Worm (Caenorhabditis elegans): ENCODE measurements around the gene K02F3.2.

K02F3.2 gene

ce11 chrIII:845485-845884, at the start of gene K02F3.2:
TSS of gene K02F3.2 (plus strand) at chrIII:845841.
- no peak for TF ChIP-seq ceh-8 (GFP tag; optimal IDR thresholded peaks at IDR 0.05)
- TF ChIP-seq nhr-237 (tag; optimal IDR thresholded peaks at IDR 0.05) = no peak
- TF ChIP-seq nhr-71 (tag; optimal IDR thresholded peaks at IDR 0.05) = peak; percentile 70
- TF ChIP-seq fkh-8 (tag; optimal IDR thresholded peaks at IDR 0.05) = peak; percentile 12
- peak in 1 of 2 experiments; percentile 43 for TF ChIP-seq mdl-1 (tag; optimal IDR thresholded peaks at IDR 0.05)
- TF ChIP-seq ceh-82 (tag; optimal IDR thresholded peaks at IDR 0.05) = peak in 1 of 3 experiments; percentile 25
- TF ChIP-seq nhr-85 (tag) = peak; percentile 78
- TF ChIP-seq lin-35 (GFP tag; optimal IDR thresholded peaks at IDR 0.05) = peak; percentile 91 to 97
- TF ChIP-seq snpc-4 (tag; optimal IDR thresholded peaks at IDR 0.05) = no peak
- TF ChIP-seq nhr-47 (tag; optimal IDR thresholded peaks at IDR 0.05) = peak; percentile 71
- TF ChIP-seq lin-13 (GFP tag; optimal IDR thresholded peaks at IDR 0.05) = no peak
- TF ChIP-seq zag-1 (tag; optimal IDR thresholded peaks at IDR 0.05) = no peak
- TF ChIP-seq pqm-1 (tag; optimal IDR thresholded peaks at IDR 0.05) = no peak
- TF ChIP-seq mef-2 (tag; optimal IDR thresholded peaks at IDR 0.05) = no peak
- TF ChIP-seq hpl-2 (GFP tag; optimal IDR thresholded peaks at IDR 0.05) = no peak
- no peak for TF ChIP-seq pax-3 (tag; optimal IDR thresholded peaks at IDR 0.05)
- peak; percentile 85 to 91 (median 89) for TF ChIP-seq dpl-1 (GFP tag; optimal IDR thresholded peaks at IDR 0.05)
- peak; percentile 21 for TF ChIP-seq lin-15B (tag; optimal IDR thresholded peaks at IDR 0.05)
- TF ChIP-seq sptf-1 (tag; optimal IDR thresholded peaks at IDR 0.05) = no peak
- TF ChIP-seq unc-130 (tag; optimal IDR thresholded peaks at IDR 0.05) = peak; percentile 1
- TF ChIP-seq blmp-1 (tag; optimal IDR thresholded peaks at IDR 0.05) = peak; percentile 23
- no peak for TF ChIP-seq lin-14 (GFP tag; optimal IDR thresholded peaks at IDR 0.05)
- no peak for TF ChIP-seq pag-3 (tag; optimal IDR thresholded peaks at IDR 0.05; ENCODE audit: borderline replicate concordance, insufficient read depth)
- peak; percentile 59 for TF ChIP-seq C16A3.4 (tag; optimal IDR thresholded peaks at IDR 0.05)
- no peak for TF ChIP-seq sup-37 (GFP tag; optimal IDR thresholded peaks at IDR 0.05)
- 0 out of 2 replicates have a peak, but pooled peaks have one; percentile 5 for TF ChIP-seq isw-1 (GFP tag; IDR thresholded peaks at IDR 0.05)
- no peak for TF ChIP-seq ama-1 (optimal IDR thresholded peaks at IDR 0.05)
- TF ChIP-seq efl-3 (GFP tag; optimal IDR thresholded peaks at IDR 0.05) = no peak
- TF ChIP-seq ets-5 (GFP tag; IDR thresholded peaks at IDR 0.05) = no peak
- TF ChIP-seq egl-27 (tag; optimal IDR thresholded peaks at IDR 0.05) = no peak
- TF ChIP-seq egl-13 (tag; optimal IDR thresholded peaks at IDR 0.05) = no peak
- TF ChIP-seq elt-3 (tag; optimal IDR thresholded peaks at IDR 0.05) = peak in 2 of 6 experiments; percentile 32 to 84
- peak; percentile 29 for TF ChIP-seq dsc-1 (tag; optimal IDR thresholded peaks at IDR 0.05)
- TF ChIP-seq zip-4 (GFP tag; optimal IDR thresholded peaks at IDR 0.05) = no peak
- no peak for TF ChIP-seq aly-2 (tag; optimal IDR thresholded peaks at IDR 0.05)
- no peak for TF ChIP-seq fkh-10 (GFP tag; optimal IDR thresholded peaks at IDR 0.05)
- no peak for TF ChIP-seq tlp-1 (tag; optimal IDR thresholded peaks at IDR 0.05)
- no peak for TF ChIP-seq grh-1 (GFP tag; IDR thresholded peaks at IDR 0.05)
- TF ChIP-seq unc-62 (GFP tag; optimal IDR thresholded peaks at IDR 0.05) = no peak
- TF ChIP-seq lir-3 (tag; optimal IDR thresholded peaks at IDR 0.05; ENCODE audit: poor library complexity) = peak; percentile 47
- no peak for TF ChIP-seq ceh-63 (GFP tag; optimal IDR thresholded peaks at IDR 0.05)
- no peak for TF ChIP-seq nhr-12 (tag; optimal IDR thresholded peaks at IDR 0.05)
- TF ChIP-seq ceh-90 (tag; optimal IDR thresholded peaks at IDR 0.05) = peak; percentile 11
- TF ChIP-seq efl-1 (optimal IDR thresholded peaks at IDR 0.05) = peak; percentile 90 to 94
- TF ChIP-seq efl-1 (GFP tag; optimal IDR thresholded peaks at IDR 0.05 in 1 of 2) = peak; percentile 93 to 99
- TF ChIP-seq swsn-7 (tag; optimal IDR thresholded peaks at IDR 0.05) = peak; percentile 43
- TF ChIP-seq nhr-77 (tag; optimal IDR thresholded peaks at IDR 0.05) = no peak
- no peak for TF ChIP-seq vab-15 (tag; optimal IDR thresholded peaks at IDR 0.05)
- no peak for TF ChIP-seq ces-1 (GFP tag; optimal IDR thresholded peaks at IDR 0.05)
- peak; percentile 35 for TF ChIP-seq sox-4 (tag; optimal IDR thresholded peaks at IDR 0.05)
- peak; percentile 40 to 70 for TF ChIP-seq lsy-2 (tag; optimal IDR thresholded peaks at IDR 0.05)
- TF ChIP-seq fos-1 (tag; optimal IDR thresholded peaks at IDR 0.05) = peak; percentile 11
- TF ChIP-seq nhr-28 (tag; optimal IDR thresholded peaks at IDR 0.05) = no peak
- TF ChIP-seq Y116A8C.19 (tag; optimal IDR thresholded peaks at IDR 0.05; ENCODE audit: borderline replicate concordance) = no peak
